Fruit fly (Drosophila melanogaster) whole organism, embryonic: ENCODE measurements around the gene CG31406.

Experiments
- CG10462 ChIP-seq: fragments of 200-800 bp; sonication (Bioruptor generic); optimal IDR thresholded peaks from 2 replicates; lab custom pipeline; 2016; ENCODE audit warnings: missing biosample characterization, missing genetic modification characterization
- CG10654 ChIP-seq: fragments of 200-800 bp; sonication (Bioruptor generic); optimal IDR thresholded peaks from 2 replicates; lab custom pipeline; 2016; ENCODE audit warnings: missing biosample characterization, missing genetic modification characterization
- CG10959 ChIP-seq: fragments of 200-800 bp; sonication (Bioruptor generic); IDR thresholded peaks from 2 replicates; pipeline ENCODE4 v1.3.6; 2022; ENCODE audit warnings: missing biosample characterization, missing genetic modification characterization
- CG11085 ChIP-seq: fragments of 200-800 bp; sonication (Bioruptor generic); IDR thresholded peaks from 2 replicates; pipeline ENCODE4 v1.3.6; 2022; ENCODE audit warnings: missing biosample characterization, missing genetic modification characterization
- CG11398 ChIP-seq: fragments of 200-800 bp; sonication (Bioruptor generic); optimal IDR thresholded peaks from 2 replicates; lab custom pipeline; 2016; ENCODE audit warnings: missing biosample characterization, missing genetic modification characterization
- CG12769 ChIP-seq: fragments of 200-800 bp; sonication (Bioruptor generic); optimal IDR thresholded peaks from 2 replicates; lab custom pipeline; 2019; ENCODE audit warnings: missing biosample characterization, mild to moderate bottlenecking, missing genetic modification characterization, moderate library complexity
- CG13287 ChIP-seq: fragments of 200-800 bp; sonication (Bioruptor generic); IDR thresholded peaks from 2 replicates; pipeline ENCODE4 v1.3.6; 2022; ENCODE audit warnings: missing biosample characterization, missing genetic modification characterization; ENCODE audit not compliant: partially characterized antibody
- CG14710 ChIP-seq: fragments of 200-800 bp; sonication (Bioruptor generic); optimal IDR thresholded peaks from 3 replicates; lab custom pipeline; 2019; ENCODE audit warnings: missing biosample characterization, mild to moderate bottlenecking, missing genetic modification characterization, moderate library complexity
- CG15479 ChIP-seq: fragments of 200-800 bp; sonication (Bioruptor generic); optimal IDR thresholded peaks from 3 replicates; lab custom pipeline; 2019; ENCODE audit warnings: missing biosample characterization, mild to moderate bottlenecking, missing genetic modification characterization, moderate library complexity
- CG32767 ChIP-seq: fragments of 200-800 bp; sonication (Bioruptor generic); IDR thresholded peaks from 2 replicates; pipeline ENCODE4 v1.3.6; 2022; ENCODE audit warnings: missing biosample characterization, missing genetic modification characterization
- CG3995 ChIP-seq: fragments of 200-800 bp; sonication (Bioruptor generic); optimal IDR thresholded peaks from 3 replicates; lab custom pipeline; 2016; ENCODE audit warnings: missing biosample characterization, missing genetic modification characterization
- CG4424 ChIP-seq: fragments of 200-800 bp; sonication (Bioruptor generic); optimal IDR thresholded peaks from 3 replicates; lab custom pipeline; 2016; ENCODE audit warnings: missing biosample characterization, missing genetic modification characterization
- CG6654 ChIP-seq: fragments of 200-800 bp; sonication (Bioruptor generic); optimal IDR thresholded peaks from 2 replicates; lab custom pipeline; 2017; ENCODE audit warnings: missing biosample characterization, mild to moderate bottlenecking, missing genetic modification characterization
- CG7271 ChIP-seq: fragments of 200-800 bp; sonication (Bioruptor generic); optimal IDR thresholded peaks from 2 replicates; lab custom pipeline; 2018; ENCODE audit warnings: missing biosample characterization, mild to moderate bottlenecking, missing genetic modification characterization, moderate library complexity
- CG7839 ChIP-seq: fragments of 200-800 bp; sonication (Bioruptor generic); optimal IDR thresholded peaks from 3 replicates; lab custom pipeline; 2018; ENCODE audit warnings: missing biosample characterization, mild to moderate bottlenecking, missing genetic modification characterization, moderate library complexity
- CG9437 ChIP-seq: fragments of 200-800 bp; sonication (Bioruptor generic); optimal IDR thresholded peaks from 2 replicates; lab custom pipeline; 2018; ENCODE audit warnings: missing biosample characterization, mild to moderate bottlenecking, missing genetic modification characterization
- Dp ChIP-seq: fragments of 200-800 bp; sonication (Bioruptor generic); optimal IDR thresholded peaks from 2 replicates; lab custom pipeline; 2018; ENCODE audit warnings: missing biosample characterization, mild to moderate bottlenecking, missing genetic modification characterization, moderate library complexity
- E2f1 ChIP-seq: fragments of 200-800 bp; sonication (Bioruptor generic); IDR thresholded peaks from 2 replicates; pipeline ENCODE4 v1.3.6; 2022; ENCODE audit warnings: missing biosample characterization, missing genetic modification characterization
- HLH3B ChIP-seq: fragments of 200-800 bp; sonication (Bioruptor generic); IDR thresholded peaks from 2 replicates; pipeline ENCODE4 v1.3.6; 2022; ENCODE audit warnings: missing biosample characterization, missing genetic modification characterization
- Hand ChIP-seq: fragments of 200-800 bp; sonication (Bioruptor generic); optimal IDR thresholded peaks from 2 replicates; lab custom pipeline; 2017; ENCODE audit warnings: mild to moderate bottlenecking, missing biosample characterization, missing genetic modification reagents, missing genetic modification characterization
- Hsf ChIP-seq: fragments of 200-800 bp; sonication (Bioruptor generic); optimal IDR thresholded peaks from 3 replicates; lab custom pipeline; 2016; ENCODE audit warnings: missing biosample characterization, missing genetic modification characterization
- MESR4 ChIP-seq: fragments of 200-800 bp; sonication (Bioruptor generic); optimal IDR thresholded peaks from 2 replicates; lab custom pipeline; 2018; ENCODE audit warnings: missing biosample characterization, mild to moderate bottlenecking, missing genetic modification characterization, moderate library complexity
- Med ChIP-seq: fragments of 200-800 bp; sonication (Bioruptor generic); peaks from one replicate; lab custom pipeline; 2016; ENCODE audit warnings: missing biosample characterization, missing genetic modification characterization, mild to moderate bottlenecking, inconsistent platforms, moderate library complexity
- Neu2 ChIP-seq: fragments of 200-800 bp; sonication (Bioruptor generic); optimal IDR thresholded peaks from 3 replicates; lab custom pipeline; 2016; ENCODE audit warnings: missing biosample characterization, missing genetic modification characterization, borderline replicate concordance
- Optix ChIP-seq: fragments of 200-800 bp; sonication (Bioruptor generic); IDR thresholded peaks from 3 replicates; pipeline ENCODE4 v1.3.6; 2022; ENCODE audit warnings: missing biosample characterization, missing genetic modification characterization
- Rx ChIP-seq: fragments of 200-800 bp; sonication (Bioruptor generic); IDR thresholded peaks from 2 replicates; pipeline ENCODE4 v1.3.6; 2022; ENCODE audit warnings: missing biosample characterization, missing genetic modification characterization
- Six4 ChIP-seq: fragments of 200-800 bp; sonication (Bioruptor generic); optimal IDR thresholded peaks from 2 replicates; lab custom pipeline; 2016; ENCODE audit warnings: missing biosample characterization, missing genetic modification characterization
- aop ChIP-seq: fragments of 200-800 bp; sonication (Bioruptor generic); IDR thresholded peaks from 2 replicates; pipeline ENCODE4 v1.3.6; 2022; ENCODE audit warnings: missing biosample characterization, missing genetic modification characterization
- ara ChIP-seq: fragments of 200-800 bp; sonication (Bioruptor generic); IDR thresholded peaks from 2 replicates; pipeline ENCODE4 v1.3.6; 2022; ENCODE audit warnings: missing biosample characterization, missing genetic modification characterization
- cad ChIP-seq: fragments of >200 bp; optimal IDR thresholded peaks from 2 replicates; lab custom pipeline; 2017; ENCODE audit warnings: missing biosample characterization, missing genetic modification characterization
- chinmo ChIP-seq: fragments of 200-800 bp; sonication (Bioruptor generic); IDR thresholded peaks from 4 replicates; pipeline ENCODE4 v1.3.6; 2022; ENCODE audit warnings: missing biosample characterization, missing genetic modification characterization; ENCODE audit not compliant: partially characterized antibody
- danr ChIP-seq: fragments of 200-800 bp; sonication (Bioruptor generic); IDR thresholded peaks from 2 replicates; pipeline ENCODE4 v1.3.6; 2022; ENCODE audit warnings: missing biosample characterization, missing genetic modification characterization
- eyg ChIP-seq: fragments of 200-800 bp; sonication (Bioruptor generic); optimal IDR thresholded peaks from 3 replicates; lab custom pipeline; 2016; ENCODE audit warnings: missing biosample characterization, missing genetic modification characterization
- fd102C ChIP-seq: fragments of 200-800 bp; sonication (Bioruptor generic); optimal IDR thresholded peaks from 2 replicates; lab custom pipeline; 2018; ENCODE audit warnings: missing biosample characterization, mild to moderate bottlenecking, missing genetic modification characterization, moderate library complexity
- gcm2 ChIP-seq: fragments of 200-800 bp; sonication (Bioruptor generic); optimal IDR thresholded peaks from 2 replicates; lab custom pipeline; 2016; ENCODE audit warnings: missing biosample characterization, missing genetic modification characterization
- her ChIP-seq: fragments of 200-800 bp; sonication (Bioruptor generic); optimal IDR thresholded peaks from 2 replicates; lab custom pipeline; 2016; ENCODE audit warnings: missing biosample characterization, missing genetic modification characterization
- hkb ChIP-seq, 2 experiments: fragments of 200-800 bp in 1 of 2; fragments of >200 bp in 1 of 2; sonication (Bioruptor generic) in 1 of 2; IDR thresholded peaks in 1 of 2; optimal IDR thresholded peaks in 1 of 2; 2 replicates each; pipeline versions ENCODE4 v1.3.6 to Lab custom; 2017 to 2022; ENCODE audit warnings: missing biosample characterization in 1 of 2, missing genetic modification characterization in 1 of 2
- lilli ChIP-seq: fragments of 200-800 bp; sonication (Bioruptor generic); optimal IDR thresholded peaks from 3 replicates; lab custom pipeline; 2016; ENCODE audit warnings: missing biosample characterization, missing genetic modification characterization
- odd ChIP-seq: fragments of 200-800 bp; sonication (Bioruptor generic); optimal IDR thresholded peaks from 2 replicates; lab custom pipeline; 2017; ENCODE audit warnings: missing biosample characterization, mild to moderate bottlenecking, missing genetic modification characterization
- otp ChIP-seq: fragments of 200-800 bp; sonication (Bioruptor generic); IDR thresholded peaks from 3 replicates; pipeline ENCODE4, ENCODE4 v1.3.6; 2022; ENCODE audit warnings: missing biosample characterization, missing genetic modification characterization
- pzg ChIP-seq: fragments of 200-800 bp; sonication (Bioruptor generic); optimal IDR thresholded peaks from 3 replicates; lab custom pipeline; 2018; ENCODE audit warnings: missing biosample characterization, mild to moderate bottlenecking, missing genetic modification characterization, moderate library complexity
- salm ChIP-seq: fragments of 200-800 bp; sonication (Bioruptor generic); optimal IDR thresholded peaks from 2 replicates; lab custom pipeline; 2018; ENCODE audit warnings: missing biosample characterization, mild to moderate bottlenecking, missing genetic modification characterization
- shn ChIP-seq: fragments of 200-800 bp; sonication (Bioruptor generic); optimal IDR thresholded peaks from 3 replicates; lab custom pipeline; 2016; ENCODE audit warnings: missing biosample characterization, missing genetic modification characterization
- sisA ChIP-seq: fragments of 200-800 bp; sonication (Bioruptor generic); IDR thresholded peaks from 2 replicates; pipeline ENCODE4 v1.3.6; 2022; ENCODE audit warnings: missing biosample characterization, missing genetic modification characterization
- slou ChIP-seq: fragments of 200-800 bp; sonication (Bioruptor generic); optimal IDR thresholded peaks from 3 replicates; lab custom pipeline; 2016; ENCODE audit warnings: missing biosample characterization, missing genetic modification characterization
- tin ChIP-seq: fragments of 200-800 bp; sonication (Bioruptor generic); optimal IDR thresholded peaks from 3 replicates; lab custom pipeline; 2016; ENCODE audit warnings: missing biosample characterization, missing genetic modification characterization
- unpg ChIP-seq: fragments of 200-800 bp; sonication (Bioruptor generic); optimal IDR thresholded peaks from 3 replicates; lab custom pipeline; 2018; ENCODE audit warnings: missing biosample characterization, mild to moderate bottlenecking, missing genetic modification characterization, moderate library complexity
- wor ChIP-seq: fragments of 200-800 bp; sonication (Bioruptor generic); IDR thresholded peaks from 2 replicates; pipeline ENCODE4 v1.3.6; 2022; ENCODE audit warnings: missing biosample characterization, missing genetic modification characterization
- zen ChIP-seq: fragments of 200-800 bp; sonication (Bioruptor generic); optimal IDR thresholded peaks from 3 replicates; lab custom pipeline; 2018; ENCODE audit warnings: missing biosample characterization, mild to moderate bottlenecking, missing genetic modification characterization, moderate library complexity
- zen2 ChIP-seq: fragments of 200-800 bp; sonication (Bioruptor generic); IDR thresholded peaks from 3 replicates; pipeline ENCODE4 v1.3.6; 2022; ENCODE audit warnings: missing biosample characterization, missing genetic modification characterization; ENCODE audit not compliant: partially characterized antibody
- zfh1 ChIP-seq: fragments of 200-800 bp; sonication (Bioruptor generic); IDR thresholded peaks from 3 replicates; pipeline ENCODE4 v1.3.6; 2022; ENCODE audit warnings: missing biosample characterization, missing genetic modification characterization
- zfh2 ChIP-seq: fragments of 200-800 bp; sonication (Bioruptor generic); optimal IDR thresholded peaks from 2 replicates; lab custom pipeline; 2016; ENCODE audit warnings: missing biosample characterization, missing genetic modification characterization

CG31406 gene

dm6 chr3R:10349987-10350386 lies 1.4 kb downstream of the CG31406 start, which contains the start of gene jumu (continued):
- TF ChIP-seq unpg (GFP tag; lab: Kevin White, UChicago) (no peak), zfh2 (GFP tag; lab: Kevin White, UChicago) (no peak), CG12769 (tag; lab: Kevin White, UChicago) (no peak), sisA (GFP tag; lab: Robert Waterston, UW) (no peak), wor (GFP tag; lab: Robert Waterston, UW) (no peak), Six4 (GFP tag; lab: Kevin White, UChicago) (no peak), her (GFP tag; lab: Kevin White, UChicago) (peak; percentile 21), shn (GFP tag; lab: Kevin White, UChicago) (peak; percentile 5), ara (GFP tag; lab: Robert Waterston, UW) (no peak), odd (GFP tag; lab: Kevin White, UChicago) (no peak), Optix (GFP tag; lab: Robert Waterston, UW) (no peak), salm (tag; lab: Kevin White, UChicago) (no peak), Dp (peak; percentile 92), zen2 (GFP tag; lab: Robert Waterston, UW) (no peak), CG6654 (GFP tag; lab: Kevin White, UChicago) (no peak), Rx (no peak), CG11398 (no peak), CG4424 (GFP tag; lab: Kevin White, UChicago) (no peak), fd102C (GFP tag; lab: Kevin White, UChicago) (no peak), chinmo (GFP tag; lab: Robert Waterston, UW) (no peak), CG14710 (tag; lab: Kevin White, UChicago) (peak; percentile 84), gcm2 (no peak), aop (GFP tag; lab: Robert Waterston, UW) (no peak), HLH3B (GFP tag; lab: Robert Waterston, UW) (no peak), CG11085 (no peak), CG10959 (GFP tag; lab: Robert Waterston, UW) (no peak), tin (GFP tag; lab: Kevin White, UChicago) (no peak), eyg (no peak), danr (no peak), CG9437 (GFP tag; lab: Kevin White, UChicago) (no peak), Hand (GFP tag; lab: Kevin White, UChicago) (no peak), Hsf (GFP tag; lab: Kevin White, UChicago) (no peak), CG10654 (GFP tag; lab: Kevin White, UChicago) (no peak), cad (no peak), CG10462 (GFP tag; lab: Kevin White, UChicago) (no peak), zen (tag; lab: Kevin White, UChicago) (peak; percentile 35), lilli (GFP tag; lab: Kevin White, UChicago) (peak; percentile 25), hkb (optimal IDR thresholded peaks at IDR 0.05; lab: Kevin White, UChicago) (peak; percentile 18), hkb (GFP tag; IDR thresholded peaks at IDR 0.05; lab: Robert Waterston, UW) (no peak), CG7839 (tag; lab: Kevin White, UChicago) (peak; percentile 22), Med (peak; percentile 81), CG3995 (GFP tag; lab: Kevin White, UChicago) (no peak), zfh1 (GFP tag; lab: Robert Waterston, UW) (no peak), MESR4 (GFP tag; lab: Kevin White, UChicago) (peak; percentile 14), CG13287 (GFP tag; lab: Robert Waterston, UW) (no peak), otp (GFP tag; lab: Robert Waterston, UW) (no peak), CG15479 (GFP tag; lab: Kevin White, UChicago) (no peak), Neu2 (GFP tag; lab: Kevin White, UChicago) (no peak), E2f1 (GFP tag; lab: Robert Waterston, UW) (no peak), slou (GFP tag; lab: Kevin White, UChicago) (no peak), CG7271 (tag; lab: Kevin White, UChicago) (no peak), CG32767 (GFP tag; lab: Robert Waterston, UW) (no peak), pzg (GFP tag; lab: Kevin White, UChicago) (peak; percentile 97)
